ENCODE assay signal across 3 fruit fly cellular contexts in the genomic region with DNA sequence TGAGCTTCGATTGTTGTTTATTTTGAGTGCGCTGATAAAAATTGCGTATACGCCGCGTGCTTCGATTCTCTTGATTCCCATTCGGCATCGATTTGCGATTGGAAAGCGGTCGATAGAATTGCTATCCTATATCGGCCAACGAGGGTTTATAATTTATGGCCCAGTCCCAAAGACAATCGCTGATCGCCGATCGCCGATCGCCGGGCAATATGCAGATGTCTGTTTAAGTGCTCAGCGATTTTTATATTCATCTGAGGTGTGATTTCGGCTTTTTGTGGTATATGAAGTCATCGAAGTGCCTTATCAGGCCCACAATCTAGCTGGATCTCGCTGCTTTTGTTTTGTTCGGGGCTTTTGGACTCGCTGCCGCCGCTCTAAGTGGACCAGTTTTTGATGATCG.
TF ChIP-seq lines count a peak whose summit lies in the region.

No protein-coding gene starts in this region.

- TF ChIP-seq CTCF in whole organism, embryonic (GFP tag; optimal IDR thresholded peaks at IDR 0.05; lab: Kevin White, UChicago): no peak

TF ChIP-seq in whole organism, embryonic, 481 proteins besides CTCF, POLR2A, EP300 and RAD21:
- no peak for TF ChIP-seq dmrt99B (tag; optimal IDR thresholded peaks at IDR 0.05; lab: Kevin White, UChicago)
- TF ChIP-seq hth (optimal IDR thresholded peaks at IDR 0.05; lab: Kevin White, UChicago): no peak
- TF ChIP-seq bcd (GFP tag; optimal IDR thresholded peaks at IDR 0.05; lab: Kevin White, UChicago): no peak
- TF ChIP-seq jing (GFP tag; optimal IDR thresholded peaks at IDR 0.05; lab: Kevin White, UChicago): no peak
- TF ChIP-seq abd-A (tag; optimal IDR thresholded peaks at IDR 0.05; lab: Kevin White, UChicago): peak; percentile 43
- TF ChIP-seq so (GFP tag; IDR thresholded peaks at IDR 0.05; lab: Robert Waterston, UW): no peak
- TF ChIP-seq nerfin-2 (GFP tag; IDR thresholded peaks at IDR 0.05; lab: Robert Waterston, UW; ENCODE audit: partially characterized antibody): no peak
- peak; percentile 46; the same call in 1 of the 2 replicates for TF ChIP-seq CG7372 (GFP tag; IDR thresholded peaks at IDR 0.05; lab: Robert Waterston, UW)
- TF ChIP-seq CG13123 (GFP tag; optimal IDR thresholded peaks at IDR 0.05; lab: Kevin White, UChicago): no peak
- 0 out of 4 replicates have a peak, but pooled peaks have one; percentile 36 for TF ChIP-seq chinmo (GFP tag; IDR thresholded peaks at IDR 0.05; lab: Robert Waterston, UW; ENCODE audit: partially characterized antibody)
- no peak for TF ChIP-seq Ada2b (GFP tag; IDR thresholded peaks at IDR 0.05; lab: Robert Waterston, UW)
- TF ChIP-seq CG9932 (GFP tag; IDR thresholded peaks at IDR 0.05; lab: Robert Waterston, UW): no peak
- TF ChIP-seq amos (GFP tag; IDR thresholded peaks at IDR 0.05; lab: Robert Waterston, UW; ENCODE audit: partially characterized antibody): no peak
- TF ChIP-seq Doc3 (GFP tag; IDR thresholded peaks at IDR 0.05; lab: Robert Waterston, UW; ENCODE audit: partially characterized antibody): no peak
- peak; percentile 72 for TF ChIP-seq grn (GFP tag; optimal IDR thresholded peaks at IDR 0.05; lab: Kevin White, UChicago)
- TF ChIP-seq CG8924 (tag; optimal IDR thresholded peaks at IDR 0.05; lab: Kevin White, UChicago): no peak
- no peak for TF ChIP-seq peb (GFP tag; IDR thresholded peaks at IDR 0.05; lab: Robert Waterston, UW)
- TF ChIP-seq E2f1 (GFP tag; IDR thresholded peaks at IDR 0.05; lab: Robert Waterston, UW): no peak
- no peak for TF ChIP-seq NFAT (GFP tag; IDR thresholded peaks at IDR 0.05; lab: Robert Waterston, UW)
- no peak for TF ChIP-seq grau (tag; optimal IDR thresholded peaks at IDR 0.05; lab: Kevin White, UChicago)
- no peak for TF ChIP-seq oc (tag; optimal IDR thresholded peaks at IDR 0.05; lab: Kevin White, UChicago)
- TF ChIP-seq CG13894 (tag; optimal IDR thresholded peaks at IDR 0.05; lab: Kevin White, UChicago): peak; percentile 80
TF ChIP-seq in whole organism, embryonic: peak in this region for 5.

TF ChIP-seq in whole organism, prepupa, 60 proteins besides CTCF, POLR2A, EP300 and RAD21:
- TF ChIP-seq svp (GFP tag; lab: Kevin White, UChicago) (peak; percentile 45), CG10631 (GFP tag; optimal IDR thresholded peaks at IDR 0.05; lab: Kevin White, UChicago) (no peak), OdsH (GFP tag; optimal IDR thresholded peaks at IDR 0.05; lab: Kevin White, UChicago) (no peak), lz (GFP tag; optimal IDR thresholded peaks at IDR 0.05; lab: Kevin White, UChicago) (no peak)

TF ChIP-seq in whole organism, wandering third instar larva, 38 proteins besides CTCF, POLR2A, EP300 and RAD21:
- TF ChIP-seq pan (optimal IDR thresholded peaks at IDR 0.05; lab: Kevin White, UChicago): no peak
- TF ChIP-seq CG32264 (GFP tag; optimal IDR thresholded peaks at IDR 0.05; lab: Kevin White, UChicago): no peak
- no peak for TF ChIP-seq Rel (GFP tag; optimal IDR thresholded peaks at IDR 0.05; lab: Kevin White, UChicago)
- peak; percentile 6 for TF ChIP-seq Rel (tag; optimal IDR thresholded peaks at IDR 0.05; lab: Kevin White, UChicago)
- no peak for TF ChIP-seq woc (GFP tag; optimal IDR thresholded peaks at IDR 0.05; lab: Kevin White, UChicago)
- TF ChIP-seq Myc (optimal IDR thresholded peaks at IDR 0.05; lab: Kevin White, UChicago): no peak
- no peak for TF ChIP-seq CrebA (GFP tag; optimal IDR thresholded peaks at IDR 0.05; lab: Kevin White, UChicago; ENCODE audit: borderline replicate concordance)
- TF ChIP-seq Sp1 (GFP tag; optimal IDR thresholded peaks at IDR 0.05; lab: Kevin White, UChicago): no peak
- TF ChIP-seq br (GFP tag; optimal IDR thresholded peaks at IDR 0.05; lab: Kevin White, UChicago): no peak
- no peak for TF ChIP-seq Abd-B (GFP tag; optimal IDR thresholded peaks at IDR 0.05; lab: Kevin White, UChicago)
